Worm (Caenorhabditis elegans): ENCODE results near the gene Y113G7A.13.

DNA sequence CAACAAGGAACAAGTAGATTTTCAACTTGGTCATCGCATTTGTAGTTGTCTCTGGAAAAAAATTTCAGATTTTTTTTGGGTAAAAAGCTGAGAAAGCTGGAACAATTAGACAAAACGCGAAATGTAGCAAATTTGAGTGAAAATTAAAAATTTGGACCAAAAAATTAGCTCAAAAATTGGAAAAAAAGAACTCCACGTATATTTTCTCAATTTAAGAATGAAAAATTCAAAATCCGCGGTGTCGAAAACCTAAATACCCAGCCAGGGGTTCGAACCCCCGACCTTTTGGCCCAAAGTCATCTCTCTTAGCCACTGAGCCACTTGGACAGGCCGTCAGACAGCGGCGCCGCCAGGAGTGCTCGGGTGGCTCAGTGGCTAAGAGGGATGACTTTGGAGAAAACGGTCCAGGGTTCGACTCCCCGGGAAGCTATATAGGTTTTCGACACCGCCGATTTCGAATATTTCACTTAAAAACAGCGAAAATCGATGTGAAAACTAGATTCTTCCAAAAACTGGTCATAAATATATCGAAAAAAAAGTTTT lies 27.3 kb upstream of the Y113G7A.13 start, which contains the start of gene ncx-1:
- no peak for TF ChIP-seq tab-1 (GFP tag; IDR thresholded peaks at IDR 0.05)
- no peak for TF ChIP-seq klf-2 (GFP tag; conservative IDR thresholded peaks at IDR 0.05)
- no peak for TF ChIP-seq med-1 (GFP tag; optimal IDR thresholded peaks at IDR 0.05; ENCODE audit: insufficient read depth)
- no peak for TF ChIP-seq ztf-23 (GFP tag; IDR thresholded peaks at IDR 0.05)
- TF ChIP-seq ref-1 (GFP tag; conservative IDR thresholded peaks at IDR 0.05) = no peak

Data from whole organism, midembryonic.